Fruit fly (Drosophila melanogaster): ENCODE measurements around the gene CG31142.

The CG31142 gene

DNA sequence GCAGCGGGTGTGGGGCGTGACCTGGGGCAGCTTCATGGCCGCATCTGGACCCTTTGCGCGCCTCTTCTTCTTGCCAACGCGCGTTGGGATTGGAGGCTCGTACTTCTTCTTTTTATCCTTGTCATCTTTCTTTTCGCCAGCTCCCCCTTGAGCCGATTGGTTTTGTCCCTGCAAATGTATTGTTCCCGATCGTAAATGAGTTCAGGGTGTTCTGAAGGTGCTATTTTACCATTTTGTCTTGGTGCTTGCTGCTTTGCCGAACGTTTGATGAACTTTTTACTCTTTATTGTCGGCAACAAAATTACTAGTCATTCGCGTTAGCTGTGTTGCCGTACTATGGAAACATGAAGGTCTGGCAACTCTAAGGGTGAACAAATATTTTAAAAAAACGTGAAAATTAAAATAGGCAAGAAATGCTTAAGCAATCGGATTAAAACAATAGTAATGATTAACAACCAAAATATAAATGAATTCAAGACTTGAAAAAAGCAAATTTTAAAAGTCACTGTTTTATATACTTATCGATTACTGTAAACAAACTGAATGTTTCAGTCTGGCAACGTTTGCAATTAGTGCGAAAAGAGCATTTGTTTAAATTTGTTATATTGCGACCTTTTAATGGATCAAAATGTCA, 2.2 kb downstream of the CG31142 start, which contains the start of the genes Rpt2 and CG13599:
TSS of gene Rpt2 (minus strand) at position 464 of the 634 bp plus-strand sequence.
TSS of gene CG13599 (plus strand) at position 545 of the 634 bp plus-strand sequence.
- no peak for TF ChIP-seq noc (tag; optimal IDR thresholded peaks at IDR 0.05)

DNA sequence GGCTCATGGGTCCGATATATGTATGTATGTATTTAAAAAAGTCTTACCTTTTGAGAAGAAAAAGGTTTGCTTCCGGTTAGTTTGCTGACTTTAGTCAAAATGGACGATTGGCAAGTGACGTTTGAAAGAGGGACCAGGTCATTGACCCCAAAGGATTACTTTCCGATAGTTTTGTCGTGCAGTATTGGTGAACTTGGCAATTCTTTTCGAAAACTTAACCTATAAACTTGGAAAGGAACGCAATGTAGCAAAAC, 4.3 kb downstream of the CG31142 start, which contains the start of gene RpS19b:
TSS of gene RpS19b (minus strand) at position 101 of the 254 bp plus-strand sequence.
- no peak for TF ChIP-seq noc (tag; optimal IDR thresholded peaks at IDR 0.05)

DNA sequence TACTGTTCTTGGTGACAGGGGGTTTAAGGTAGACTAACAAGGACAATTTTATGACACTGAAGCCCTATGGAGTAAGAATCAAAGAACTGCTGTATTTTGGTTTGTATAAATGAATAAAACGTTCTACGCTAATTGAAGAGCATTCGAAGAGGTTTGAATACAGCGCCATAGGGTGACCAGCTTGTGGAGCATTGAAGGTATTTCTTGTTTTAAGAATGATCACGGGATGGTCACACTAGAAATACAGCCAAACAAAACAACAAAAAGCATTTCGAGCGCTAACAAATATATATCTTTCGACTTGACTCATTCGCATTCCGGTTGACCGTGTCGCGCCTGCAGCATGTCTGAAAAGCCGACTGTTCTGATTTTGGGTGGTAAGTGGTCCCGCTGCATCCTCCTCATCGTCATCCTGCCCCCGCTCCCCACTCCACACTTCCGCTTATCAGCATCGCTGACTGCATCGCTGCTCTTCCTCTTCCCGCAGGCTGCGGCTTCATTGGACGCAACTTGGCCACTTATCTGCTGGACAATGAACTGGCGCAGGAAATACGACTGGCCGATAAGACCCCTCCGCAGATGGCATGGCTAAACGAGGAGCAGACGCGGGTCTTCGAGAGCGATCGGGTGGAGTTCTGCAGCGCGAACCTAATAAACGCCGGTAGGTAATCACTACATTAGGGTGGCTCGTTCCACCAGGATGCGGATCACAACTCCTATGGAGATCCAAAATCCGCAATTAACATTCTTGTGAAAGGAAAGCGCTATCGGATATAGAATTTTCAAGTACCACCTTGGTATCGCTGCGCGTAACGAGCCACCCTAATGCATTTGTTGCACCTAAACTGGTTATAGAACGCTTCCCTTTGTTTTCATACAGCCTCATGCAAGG, 4.9 kb downstream of the CG31142 start, which contains the start of gene CG5854:
TSS of gene CG5854 (plus strand) at position 229 of the 892 bp plus-strand sequence.
- TF ChIP-seq noc (tag; optimal IDR thresholded peaks at IDR 0.05) = peak; percentile 47

DNA sequence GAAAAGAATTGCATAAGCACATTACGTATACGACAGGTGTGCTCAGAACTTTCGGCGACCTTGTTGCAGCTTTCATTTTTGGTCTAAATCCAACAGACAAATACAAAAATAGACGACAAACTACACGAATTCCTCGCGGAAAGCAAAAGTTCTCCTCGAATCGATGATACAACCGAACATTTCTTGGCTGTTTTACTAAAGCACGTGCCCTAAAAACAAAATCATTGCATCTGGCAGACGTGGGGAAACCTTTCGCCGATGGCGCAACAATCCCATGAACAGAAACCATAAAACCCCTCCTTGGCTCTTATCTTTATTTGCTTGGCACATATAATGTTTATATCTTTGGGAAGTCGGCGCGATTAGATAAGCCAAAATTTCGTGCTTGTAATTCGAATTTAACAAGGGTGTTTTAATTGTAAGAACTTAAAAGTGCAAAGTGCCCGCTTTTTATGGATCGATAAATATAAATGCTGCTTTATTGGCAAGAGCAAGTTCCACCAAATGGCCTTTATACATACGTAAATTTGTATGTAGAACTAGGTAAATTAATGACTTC, 9.6 kb downstream of the CG31142 start:
- TF ChIP-seq noc (tag; optimal IDR thresholded peaks at IDR 0.05) = no peak

DNA sequence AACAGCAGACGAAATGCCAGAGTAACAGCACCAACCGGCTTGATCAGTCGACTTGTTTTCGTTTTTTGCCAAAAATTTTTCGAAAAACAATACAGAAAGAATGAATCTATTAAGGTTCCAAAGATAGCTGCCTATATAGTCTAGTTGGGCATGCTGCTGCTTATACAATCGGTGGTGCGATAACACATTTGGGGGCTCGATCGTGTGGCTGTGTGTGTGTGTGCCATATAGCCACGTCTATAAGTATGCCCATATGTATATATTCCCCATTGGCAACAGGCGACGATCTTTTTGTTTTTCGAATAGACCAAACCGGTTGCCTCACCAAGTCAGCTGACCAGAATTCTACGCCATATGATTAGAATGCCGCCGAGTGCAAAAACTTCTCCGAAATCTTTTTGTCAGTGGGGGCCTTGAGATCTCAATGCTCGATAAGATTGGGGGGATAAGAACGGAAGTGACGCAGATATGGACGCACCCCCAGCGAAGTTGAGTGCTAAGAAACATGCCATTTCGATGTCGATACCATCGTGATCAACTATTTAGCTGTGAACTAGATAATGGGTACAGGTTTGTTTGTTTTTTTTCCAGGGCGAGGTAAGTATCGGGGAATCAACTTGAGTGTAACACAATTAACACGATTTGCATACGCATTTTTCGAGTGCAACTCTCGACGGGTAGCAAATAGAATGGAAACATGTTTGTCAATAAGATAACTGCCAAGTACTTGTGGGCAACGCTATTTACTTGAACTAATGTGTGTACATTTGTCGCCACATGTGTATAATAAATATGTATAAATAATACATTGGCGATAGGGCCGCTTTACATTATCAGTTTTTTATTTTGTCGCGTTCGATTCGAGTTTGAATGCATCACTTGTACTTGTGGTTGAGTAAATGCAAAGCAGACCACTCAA, 11.1 kb downstream of the CG31142 start:
- no peak for TF ChIP-seq noc (tag; optimal IDR thresholded peaks at IDR 0.05)

DNA sequence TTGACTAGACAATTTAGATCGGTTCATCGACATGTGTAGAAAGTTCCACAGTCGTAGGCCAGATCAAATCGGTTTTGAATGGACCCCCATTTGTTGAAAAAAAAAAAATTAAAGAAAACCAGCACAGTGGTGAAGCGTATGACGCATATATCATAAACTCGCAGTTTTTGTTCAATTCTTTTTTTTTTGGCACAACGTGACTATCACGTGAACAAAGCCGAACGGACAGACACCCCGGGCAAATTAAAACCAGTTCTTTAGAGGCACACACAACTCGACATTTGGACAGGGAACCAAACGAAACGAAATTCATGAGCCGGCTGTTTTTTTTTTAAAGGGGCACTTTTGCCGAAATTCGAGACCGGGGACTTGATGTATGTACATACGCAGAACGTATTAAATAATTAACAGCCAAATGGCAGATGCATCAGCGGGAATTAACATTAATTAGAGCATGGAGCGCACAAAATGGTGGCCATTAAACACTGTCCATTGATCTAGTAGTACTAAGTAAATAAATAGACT, 11.9 kb downstream of the CG31142 start:
- no peak for TF ChIP-seq noc (tag; optimal IDR thresholded peaks at IDR 0.05)

DNA sequence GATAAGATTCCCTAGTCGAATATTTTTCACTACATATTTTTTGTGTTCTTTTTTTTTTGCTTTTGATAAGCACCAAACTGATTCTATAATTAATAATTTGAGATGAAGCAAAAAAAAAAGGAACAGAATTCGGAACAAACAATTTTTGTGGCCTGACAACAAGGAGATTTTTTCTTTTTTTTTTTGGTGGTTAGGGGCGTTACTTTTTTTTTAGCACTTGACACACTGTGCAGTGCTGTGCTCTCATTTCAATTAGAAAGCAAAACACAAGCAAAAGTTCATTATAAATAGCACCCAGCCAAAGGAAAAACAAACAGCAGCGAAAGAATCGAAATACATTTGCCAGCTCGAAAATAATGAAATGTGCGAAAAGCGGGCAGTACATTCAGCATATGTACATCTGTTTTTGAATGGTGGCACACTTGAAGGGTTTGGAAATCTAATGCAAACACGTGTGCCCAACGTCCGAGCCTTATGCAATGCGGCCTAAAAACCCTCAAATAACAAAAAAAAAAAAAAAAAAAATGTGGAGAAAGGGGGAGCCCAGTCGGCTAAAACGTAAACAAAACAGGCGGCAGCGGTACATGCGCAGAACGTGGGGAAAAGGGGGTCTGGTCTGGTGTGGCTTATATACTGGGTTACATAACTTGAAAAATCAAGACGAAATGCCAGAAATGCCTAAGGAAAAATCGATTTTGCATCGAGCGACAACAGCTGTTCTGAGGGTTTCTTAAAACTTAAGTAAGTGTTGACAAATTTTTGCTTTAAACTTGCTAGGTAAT, 12.8 kb downstream of the CG31142 start:
- TF ChIP-seq noc (tag; optimal IDR thresholded peaks at IDR 0.05) = peak; percentile 37

dm6 chr3R:23942550-23942949, 13.5 kb downstream of the CG31142 start:
- TF ChIP-seq noc (tag; optimal IDR thresholded peaks at IDR 0.05) = no peak

DNA sequence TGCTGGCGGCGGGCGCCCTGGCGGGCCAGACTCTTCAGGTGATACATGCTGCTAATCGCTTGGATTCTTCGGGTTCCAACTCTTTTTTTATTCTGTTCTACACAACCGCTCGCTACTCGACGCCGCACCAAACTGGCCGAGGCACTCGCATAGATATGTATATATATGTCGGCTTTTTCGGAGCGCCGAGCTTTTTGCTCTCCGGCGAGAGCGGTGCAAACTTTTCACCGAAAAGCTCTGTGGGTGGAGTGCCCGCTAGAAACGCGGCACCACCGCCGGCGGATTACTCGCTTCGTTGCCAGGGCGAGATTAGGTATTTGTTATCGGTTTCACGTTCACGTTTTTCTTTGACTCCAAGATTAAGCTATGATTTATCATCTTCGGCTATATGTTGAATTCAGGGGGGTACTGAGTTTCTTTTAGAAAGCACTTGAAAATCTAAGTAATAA, 13.9 kb downstream of the CG31142 start, which contains the start of gene Gdh:
TSS of gene Gdh (minus strand) at position 137 of the 449 bp plus-strand sequence.
- TF ChIP-seq noc (tag; optimal IDR thresholded peaks at IDR 0.05) = peak; percentile 59

- no peak for TF ChIP-seq noc (tag; optimal IDR thresholded peaks at IDR 0.05)
Observed at dm6 chr3R:23943843-23944356, 14.9 kb downstream of the CG31142 start.

- TF ChIP-seq noc (tag; optimal IDR thresholded peaks at IDR 0.05) = no peak
Observed at dm6 chr3R:23947002-23947401, 18.0 kb downstream of the CG31142 start.

dm6 chr3R:23948324-23948465, 19.2 kb downstream of the CG31142 start, which contains the start of gene CG12268:
Gene CG12268, minus strand, starts transcription at chr3R:23948424.
- no peak for TF ChIP-seq noc (tag; optimal IDR thresholded peaks at IDR 0.05)

DNA sequence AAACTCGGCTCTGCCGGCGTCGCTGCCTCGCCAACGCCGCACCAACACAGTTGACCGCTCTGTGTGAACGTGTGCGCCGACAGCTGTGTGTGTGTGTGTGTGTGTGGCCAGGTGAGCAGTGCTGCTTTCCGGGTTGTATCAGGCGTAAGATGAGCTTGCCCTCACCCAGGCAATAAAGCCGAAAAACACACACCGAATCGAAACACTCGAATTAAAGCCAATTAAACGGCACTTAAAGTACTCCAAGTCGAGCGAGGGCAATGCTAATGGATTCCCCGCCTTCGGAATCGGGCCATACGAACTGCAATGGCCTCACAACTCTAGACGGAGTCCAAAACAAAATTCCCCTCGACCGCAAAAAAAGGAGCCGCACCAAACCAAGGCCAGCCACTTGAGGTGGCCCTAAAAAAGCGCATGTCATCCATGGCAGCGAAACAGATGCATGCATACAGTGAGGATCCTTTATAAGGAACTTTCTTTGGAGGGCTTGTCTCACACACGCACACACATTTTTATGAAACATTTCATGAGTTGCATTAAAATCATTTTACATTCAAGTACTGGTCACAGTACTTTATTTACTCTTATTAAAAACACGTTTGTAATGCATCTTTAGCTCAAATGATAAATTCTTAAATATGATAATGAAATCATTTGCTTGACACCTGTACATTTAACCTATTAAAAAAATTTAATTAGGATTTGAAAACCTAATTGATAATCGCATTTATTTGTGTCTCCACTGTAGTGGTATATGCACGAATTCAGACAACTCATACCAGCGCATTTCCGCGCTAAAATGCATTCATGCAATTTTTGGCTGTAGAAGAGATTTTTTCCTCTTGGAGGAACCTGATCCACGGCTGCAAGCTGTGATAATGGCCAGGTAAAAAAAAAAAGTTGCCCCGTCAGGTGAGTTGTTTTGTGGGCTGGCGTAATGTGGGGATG, 19.7 kb downstream of the CG31142 start:
- no peak for TF ChIP-seq noc (tag; optimal IDR thresholded peaks at IDR 0.05)
